Fruit fly (Drosophila melanogaster): Measurements from ENCODE around the gene Toll-9.

Toll-9 gene

dm6 chr3L:20402665-20403492 lies 36.4 kb upstream of the Toll-9 start:
- no peak for TF ChIP-seq CG12659 (GFP tag; optimal IDR thresholded peaks at IDR 0.05)
- peak; percentile 77 for TF ChIP-seq CG2712 (tag; optimal IDR thresholded peaks at IDR 0.05)
- no peak for TF ChIP-seq CG3838 (GFP tag; optimal IDR thresholded peaks at IDR 0.05)
- TF ChIP-seq CG1647 (GFP tag; optimal IDR thresholded peaks at IDR 0.05), result no peak
- TF ChIP-seq dati (GFP tag; IDR thresholded peaks at IDR 0.05), result no peak
- no peak for TF ChIP-seq lilli (GFP tag; optimal IDR thresholded peaks at IDR 0.05)
- no peak for TF ChIP-seq CG6683 (GFP tag; optimal IDR thresholded peaks at IDR 0.05)
- no peak for TF ChIP-seq en (GFP tag; optimal IDR thresholded peaks at IDR 0.05)
- no peak for TF ChIP-seq NC2α (GFP tag; optimal IDR thresholded peaks at IDR 0.05)
- TF ChIP-seq CG2129 (GFP tag; IDR thresholded peaks at IDR 0.05; ENCODE audit: partially characterized antibody), result no peak
- TF ChIP-seq pros (GFP tag; optimal IDR thresholded peaks at IDR 0.05), result peak; percentile 91
- TF ChIP-seq CG32532 (GFP tag; IDR thresholded peaks at IDR 0.05), result no peak
- no peak for TF ChIP-seq CG1024 (GFP tag; IDR thresholded peaks at IDR 0.05)
- TF ChIP-seq grn (GFP tag; optimal IDR thresholded peaks at IDR 0.05), result no peak
- no peak for TF ChIP-seq CG16813 (GFP tag; IDR thresholded peaks at IDR 0.05; ENCODE audit: partially characterized antibody)
- TF ChIP-seq CG7786 (GFP tag; optimal IDR thresholded peaks at IDR 0.05), result peak; percentile 14
- no peak for TF ChIP-seq bigmax (GFP tag; optimal IDR thresholded peaks at IDR 0.05)
- no peak for TF ChIP-seq CrebB (tag; optimal IDR thresholded peaks at IDR 0.05)
- 0 out of 2 replicates have a peak, but pooled peaks have one; percentile 10 for TF ChIP-seq esg (GFP tag; conservative IDR thresholded peaks at IDR 0.05)
- no peak for TF ChIP-seq BtbVII (GFP tag; optimal IDR thresholded peaks at IDR 0.05)
- no peak for TF ChIP-seq CG15011 (GFP tag; optimal IDR thresholded peaks at IDR 0.05)
- no peak for TF ChIP-seq Dad (GFP tag; optimal IDR thresholded peaks at IDR 0.05)
- TF ChIP-seq CG12299 (tag; optimal IDR thresholded peaks at IDR 0.05), result no peak
- TF ChIP-seq org-1 (GFP tag; optimal IDR thresholded peaks at IDR 0.05), result no peak
- no peak for TF ChIP-seq Fer3 (tag; optimal IDR thresholded peaks at IDR 0.05)
- no peak for TF ChIP-seq br (optimal IDR thresholded peaks at IDR 0.05)
- no peak for TF ChIP-seq CG18011 (GFP tag; optimal IDR thresholded peaks at IDR 0.05)
- no peak for TF ChIP-seq so (GFP tag; IDR thresholded peaks at IDR 0.05)
- TF ChIP-seq dan (GFP tag; IDR thresholded peaks at IDR 0.05), result no peak; the same call in 1 of the 2 replicates
- no peak for TF ChIP-seq dmrt99B (tag; optimal IDR thresholded peaks at IDR 0.05)
- no peak for TF ChIP-seq CG10321 (GFP tag; IDR thresholded peaks at IDR 0.05)
- no peak for TF ChIP-seq Rx (GFP tag; IDR thresholded peaks at IDR 0.05)
- no peak for TF ChIP-seq psq (GFP tag; optimal IDR thresholded peaks at IDR 0.05)
- no peak for TF ChIP-seq scrt (GFP tag; optimal IDR thresholded peaks at IDR 0.05)
- TF ChIP-seq cg (GFP tag; optimal IDR thresholded peaks at IDR 0.05), result no peak
- TF ChIP-seq CG12769 (tag; optimal IDR thresholded peaks at IDR 0.05), result no peak
- peak; percentile 49; the same call in 1 of the 2 replicates for TF ChIP-seq CG17328 (GFP tag; IDR thresholded peaks at IDR 0.05)
- no peak for TF ChIP-seq CG4360 (GFP tag; IDR thresholded peaks at IDR 0.05)
- TF ChIP-seq CG7271 (tag; optimal IDR thresholded peaks at IDR 0.05), result peak; percentile 80
- no peak for TF ChIP-seq CG9876 (GFP tag; optimal IDR thresholded peaks at IDR 0.05)
- TF ChIP-seq Stat92E (GFP tag; optimal IDR thresholded peaks at IDR 0.05), result peak in 1 of 3 experiments; percentile 10
- TF ChIP-seq CG1832 (GFP tag; optimal IDR thresholded peaks at IDR 0.05), result no peak
- no peak for TF ChIP-seq Deaf1 (tag; optimal IDR thresholded peaks at IDR 0.05)
- TF ChIP-seq CG3847 (GFP tag; IDR thresholded peaks at IDR 0.05), result no peak
- no peak for TF ChIP-seq CG42726 (GFP tag; IDR thresholded peaks at IDR 0.05; ENCODE audit: partially characterized antibody)
- no peak for TF ChIP-seq bowl (GFP tag; IDR thresholded peaks at IDR 0.05)
- TF ChIP-seq CG12219 (GFP tag; optimal IDR thresholded peaks at IDR 0.05), result no peak
- peak; percentile 57 for TF ChIP-seq corto (GFP tag; optimal IDR thresholded peaks at IDR 0.05)
- no peak for TF ChIP-seq NFAT (GFP tag; IDR thresholded peaks at IDR 0.05)
- no peak for TF ChIP-seq Sox100B (GFP tag; optimal IDR thresholded peaks at IDR 0.05)

All from whole organism, embryonic.